Worm (Caenorhabditis elegans): ENCODE measurements around the gene T02G5.3.

DNA sequence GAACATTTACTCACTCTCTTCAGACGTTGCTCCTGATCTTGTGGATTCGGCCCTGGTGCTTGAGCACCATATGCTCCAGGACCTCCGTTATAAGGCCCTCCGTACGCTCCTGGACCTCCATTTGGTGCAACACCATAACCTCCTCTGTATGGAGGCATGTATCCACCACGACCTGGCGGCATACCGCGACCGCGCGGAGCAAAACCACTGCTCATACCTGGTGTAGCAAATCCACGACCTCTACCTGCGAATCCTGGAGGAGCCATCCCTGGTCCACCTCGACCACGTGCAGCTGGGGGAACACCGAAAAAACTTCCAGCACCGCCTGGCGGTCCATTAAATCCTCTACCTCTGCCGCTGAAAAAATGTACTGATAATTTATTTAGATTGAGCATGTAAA lies 43.7 kb upstream of the T02G5.3 start:
- TF ChIP-seq W03F9.2 (tag; optimal IDR thresholded peaks at IDR 0.05): no peak
- no peak for TF ChIP-seq him-1 (tag; optimal IDR thresholded peaks at IDR 0.05)
